Worm (Caenorhabditis elegans): ENCODE results near the gene F54G2.1.

DNA sequence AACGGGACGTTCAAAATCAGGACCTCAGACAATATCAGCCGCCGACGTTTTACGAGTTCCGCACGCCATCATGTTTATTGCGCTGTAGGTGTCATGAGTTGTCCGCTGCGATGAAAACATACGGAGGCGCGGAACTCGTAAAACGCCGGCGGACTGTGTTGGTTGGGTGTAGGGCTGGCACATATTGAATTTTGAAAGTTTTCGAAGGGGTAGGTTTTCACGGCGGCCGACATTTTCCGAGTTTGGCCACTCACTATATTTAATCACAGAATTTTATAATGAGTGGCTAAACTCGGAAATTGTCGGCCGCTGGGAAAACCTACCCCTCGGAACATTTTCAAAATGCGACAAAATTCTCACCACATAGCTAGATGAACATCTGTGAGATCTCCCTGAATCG lies 38.0 kb downstream of the F54G2.1 start:
- TF ChIP-seq K09A11.1 (tag; optimal IDR thresholded peaks at IDR 0.05; ENCODE audit: insufficient read depth) (no peak), ama-1 (optimal IDR thresholded peaks at IDR 0.05) (no peak), nhr-11 (tag; optimal IDR thresholded peaks at IDR 0.05) (no peak)

Measured in whole organism, late embryonic.